Fruit fly (Drosophila melanogaster) whole organism, embryonic: ENCODE data around the gene CG2493.

Source experiments
- Blimp-1 ChIP-seq: fragments of 200-800 bp; sonication (Bioruptor generic); optimal IDR thresholded peaks from 3 replicates; lab custom pipeline; 2018; ENCODE audit warnings: missing biosample characterization, missing genetic modification characterization, mild to moderate bottlenecking, moderate library complexity, missing genetic modification reagents
- CG10147 ChIP-seq: fragments of 200-800 bp; sonication (Bioruptor generic); optimal IDR thresholded peaks from 2 replicates; lab custom pipeline; 2019; ENCODE audit warnings: missing biosample characterization, mild to moderate bottlenecking, missing genetic modification characterization, moderate library complexity
- CG10267 ChIP-seq: fragments of 200-800 bp; sonication (Bioruptor generic); optimal IDR thresholded peaks from 2 replicates; lab custom pipeline; 2018; ENCODE audit warnings: missing biosample characterization, mild to moderate bottlenecking, missing genetic modification characterization, moderate library complexity
- CG12942 ChIP-seq: fragments of 200-800 bp; sonication (Bioruptor generic); optimal IDR thresholded peaks from 3 replicates; lab custom pipeline; 2016; ENCODE audit warnings: missing biosample characterization, missing genetic modification characterization
- CG13624 ChIP-seq: fragments of 200-800 bp; sonication (Bioruptor generic); optimal IDR thresholded peaks from 2 replicates; lab custom pipeline; 2016; ENCODE audit warnings: missing biosample characterization, missing genetic modification characterization
- CG15696 ChIP-seq: fragments of 200-800 bp; sonication (Bioruptor generic); optimal IDR thresholded peaks from 2 replicates; lab custom pipeline; 2019; ENCODE audit warnings: missing biosample characterization, mild to moderate bottlenecking, missing genetic modification characterization, moderate library complexity
- CG32772 ChIP-seq: fragments of 200-800 bp; sonication (Bioruptor generic); IDR thresholded peaks from 2 replicates; pipeline ENCODE4 v1.3.6; 2022; ENCODE audit warnings: missing biosample characterization, missing genetic modification characterization
- CG3281 ChIP-seq: fragments of 200-800 bp; sonication (Bioruptor generic); optimal IDR thresholded peaks from 3 replicates; lab custom pipeline; 2017; ENCODE audit warnings: missing biosample characterization, mild to moderate bottlenecking, missing genetic modification characterization
- CG6254 ChIP-seq: fragments of 200-800 bp; sonication (Bioruptor generic); optimal IDR thresholded peaks from 3 replicates; lab custom pipeline; 2017; ENCODE audit warnings: mild to moderate bottlenecking, missing biosample characterization, missing genetic modification reagents, missing genetic modification characterization
- CG7839 ChIP-seq: fragments of 200-800 bp; sonication (Bioruptor generic); optimal IDR thresholded peaks from 3 replicates; lab custom pipeline; 2018; ENCODE audit warnings: missing biosample characterization, mild to moderate bottlenecking, missing genetic modification characterization, moderate library complexity
- CG7963 ChIP-seq: fragments of 200-800 bp; sonication (Bioruptor generic); IDR thresholded peaks from 3 replicates; pipeline ENCODE4 v1.3.6; 2022; ENCODE audit warnings: missing biosample characterization, missing genetic modification characterization; ENCODE audit not compliant: partially characterized antibody
- CG8388 ChIP-seq: fragments of 200-800 bp; sonication (Bioruptor generic); optimal IDR thresholded peaks from 2 replicates; lab custom pipeline; 2019; ENCODE audit warnings: missing biosample characterization, mild to moderate bottlenecking, missing genetic modification characterization, moderate library complexity
- Dp ChIP-seq: fragments of 200-800 bp; sonication (Bioruptor generic); optimal IDR thresholded peaks from 2 replicates; lab custom pipeline; 2018; ENCODE audit warnings: missing biosample characterization, mild to moderate bottlenecking, missing genetic modification characterization, moderate library complexity
- Gug ChIP-seq: fragments of 200-800 bp; sonication (Bioruptor generic); IDR thresholded peaks from 4 replicates; pipeline ENCODE4 v1.3.6; 2022; ENCODE audit warnings: missing biosample characterization, missing genetic modification characterization
- Hey ChIP-seq: fragments of 200-800 bp; sonication (Bioruptor generic); optimal IDR thresholded peaks from 3 replicates; lab custom pipeline; 2018; ENCODE audit warnings: missing biosample characterization, mild to moderate bottlenecking, missing genetic modification characterization
- Hmr ChIP-seq: fragments of 200-800 bp; sonication (Bioruptor generic); optimal IDR thresholded peaks from 3 replicates; lab custom pipeline; 2017; ENCODE audit warnings: mild to moderate bottlenecking, missing biosample characterization, missing genetic modification reagents, missing genetic modification characterization
- Kr ChIP-seq: fragments of 200-800 bp; sonication (Bioruptor generic); optimal IDR thresholded peaks from 2 replicates; lab custom pipeline; 2017; ENCODE audit warnings: missing biosample characterization, mild to moderate bottlenecking, missing genetic modification characterization
- Max ChIP-seq: fragments of 200-800 bp; sonication (Bioruptor generic); optimal IDR thresholded peaks from 2 replicates; lab custom pipeline; 2016; ENCODE audit warnings: missing biosample characterization, mild to moderate bottlenecking, missing genetic modification characterization
- Med ChIP-seq: fragments of 200-800 bp; sonication (Bioruptor generic); peaks from one replicate; lab custom pipeline; 2016; ENCODE audit warnings: missing biosample characterization, missing genetic modification characterization, mild to moderate bottlenecking, inconsistent platforms, moderate library complexity
- Myb ChIP-seq: fragments of 200-800 bp; sonication (Bioruptor generic); optimal IDR thresholded peaks from 2 replicates; lab custom pipeline; 2016; ENCODE audit warnings: missing biosample characterization, missing genetic modification characterization
- NC2β ChIP-seq: fragments of 200-800 bp; sonication (Bioruptor generic); optimal IDR thresholded peaks from 2 replicates; lab custom pipeline; 2016; ENCODE audit warnings: missing biosample characterization, missing genetic modification characterization
- NFAT ChIP-seq: fragments of 200-800 bp; sonication (Bioruptor generic); IDR thresholded peaks from 2 replicates; pipeline ENCODE4 v1.3.6; 2022; ENCODE audit warnings: missing biosample characterization, missing genetic modification characterization
- Opbp ChIP-seq: fragments of 200-800 bp; sonication (Bioruptor generic); IDR thresholded peaks from 3 replicates; pipeline ENCODE4 v1.3.6; 2022; ENCODE audit warnings: missing biosample characterization, missing genetic modification characterization; ENCODE audit not compliant: partially characterized antibody
- Sox102F ChIP-seq: fragments of 200-800 bp; sonication (Bioruptor generic); optimal IDR thresholded peaks from 2 replicates; lab custom pipeline; 2018; ENCODE audit warnings: missing biosample characterization, mild to moderate bottlenecking, missing genetic modification characterization, moderate library complexity
- TFAM ChIP-seq: fragments of 200-800 bp; sonication (Bioruptor generic); optimal IDR thresholded peaks from 2 replicates; lab custom pipeline; 2017; ENCODE audit warnings: missing biosample characterization, missing genetic modification characterization, inconsistent platforms
- Taf1 ChIP-seq: fragments of 200-800 bp; sonication (Bioruptor generic); IDR thresholded peaks from 2 replicates; pipeline ENCODE4 v1.3.6; 2022; ENCODE audit warnings: missing biosample characterization, missing genetic modification characterization
- ab ChIP-seq: fragments of 200-800 bp; sonication (Bioruptor generic); optimal IDR thresholded peaks from 2 replicates; lab custom pipeline; 2016; ENCODE audit warnings: missing biosample characterization, missing genetic modification characterization
- abd-A ChIP-seq: fragments of 200-800 bp; sonication (Bioruptor generic); optimal IDR thresholded peaks from 3 replicates; lab custom pipeline; 2019; ENCODE audit warnings: missing biosample characterization, mild to moderate bottlenecking, missing genetic modification characterization, moderate library complexity
- al ChIP-seq: fragments of 200-800 bp; sonication (Bioruptor generic); IDR thresholded peaks from 2 replicates; pipeline ENCODE4 v1.3.6; 2022; ENCODE audit warnings: missing biosample characterization, missing genetic modification characterization
- btn ChIP-seq: fragments of 200-800 bp; sonication (Bioruptor generic); optimal IDR thresholded peaks from 2 replicates; lab custom pipeline; 2016; ENCODE audit warnings: missing biosample characterization, missing genetic modification characterization
- crc ChIP-seq: fragments of 200-800 bp; sonication (Bioruptor generic); optimal IDR thresholded peaks from 2 replicates; lab custom pipeline; 2016; ENCODE audit warnings: missing biosample characterization, missing genetic modification characterization
- dan ChIP-seq: fragments of 200-800 bp; sonication (Bioruptor generic); IDR thresholded peaks from 2 replicates; pipeline ENCODE4 v1.3.6; 2022; ENCODE audit warnings: missing biosample characterization, missing genetic modification characterization
- dati ChIP-seq: fragments of 200-800 bp; sonication (Bioruptor generic); IDR thresholded peaks from 2 replicates; pipeline ENCODE4 v1.3.6; 2022; ENCODE audit warnings: missing biosample characterization, missing genetic modification characterization
- dysf ChIP-seq: fragments of 200-800 bp; sonication (Bioruptor generic); IDR thresholded peaks from 3 replicates; pipeline ENCODE4 v1.3.6; 2022; ENCODE audit warnings: missing biosample characterization, missing genetic modification characterization
- esg ChIP-seq: fragments of 200-800 bp; sonication (Bioruptor generic); conservative IDR thresholded peaks from 2 replicates; pipeline ENCODE4 v1.3.6; 2022; ENCODE audit warnings: missing biosample characterization, missing genetic modification characterization
- eyg ChIP-seq: fragments of 200-800 bp; sonication (Bioruptor generic); optimal IDR thresholded peaks from 3 replicates; lab custom pipeline; 2016; ENCODE audit warnings: missing biosample characterization, missing genetic modification characterization
- gsb-n ChIP-seq: fragments of 200-800 bp; sonication (Bioruptor generic); optimal IDR thresholded peaks from 3 replicates; lab custom pipeline; 2018; ENCODE audit warnings: missing biosample characterization, mild to moderate bottlenecking, missing genetic modification characterization
- ham ChIP-seq: fragments of 200-800 bp; sonication (Bioruptor generic); IDR thresholded peaks from 2 replicates; pipeline ENCODE4 v1.3.6; 2022; ENCODE audit warnings: missing biosample characterization, missing genetic modification characterization
- hbn ChIP-seq: fragments of 200-800 bp; sonication (Bioruptor generic); IDR thresholded peaks from 2 replicates; pipeline ENCODE4 v1.3.6; 2022; ENCODE audit warnings: missing biosample characterization, missing genetic modification characterization; ENCODE audit not compliant: partially characterized antibody
- jing ChIP-seq: fragments of 200-800 bp; sonication (Bioruptor generic); optimal IDR thresholded peaks from 2 replicates; lab custom pipeline; 2018; ENCODE audit warnings: missing biosample characterization, mild to moderate bottlenecking, missing genetic modification characterization
- nerfin-2 ChIP-seq: fragments of 200-800 bp; sonication (Bioruptor generic); IDR thresholded peaks from 2 replicates; pipeline ENCODE4 v1.3.6; 2022; ENCODE audit warnings: missing biosample characterization, missing genetic modification characterization; ENCODE audit not compliant: partially characterized antibody
- nmo ChIP-seq: fragments of 200-800 bp; sonication (Bioruptor generic); optimal IDR thresholded peaks from 2 replicates; lab custom pipeline; 2018; ENCODE audit warnings: missing biosample characterization, mild to moderate bottlenecking, missing genetic modification characterization, moderate library complexity
- oc ChIP-seq: fragments of 200-800 bp; sonication (Bioruptor generic); optimal IDR thresholded peaks from 2 replicates; lab custom pipeline; 2018; ENCODE audit warnings: missing biosample characterization, mild to moderate bottlenecking, missing genetic modification characterization, moderate library complexity
- pnt ChIP-seq: fragments of 200-800 bp; sonication (Bioruptor generic); optimal IDR thresholded peaks from 3 replicates; lab custom pipeline; 2016; ENCODE audit warnings: missing biosample characterization, missing genetic modification characterization
- row ChIP-seq: fragments of 200-800 bp; sonication (Bioruptor generic); IDR thresholded peaks from 3 replicates; pipeline ENCODE4 v1.3.6; 2022; ENCODE audit warnings: missing biosample characterization, missing genetic modification characterization
- shn ChIP-seq: fragments of 200-800 bp; sonication (Bioruptor generic); optimal IDR thresholded peaks from 3 replicates; lab custom pipeline; 2016; ENCODE audit warnings: missing biosample characterization, missing genetic modification characterization
- sisA ChIP-seq: fragments of 200-800 bp; sonication (Bioruptor generic); IDR thresholded peaks from 2 replicates; pipeline ENCODE4 v1.3.6; 2022; ENCODE audit warnings: missing biosample characterization, missing genetic modification characterization
- toy ChIP-seq: fragments of 200-800 bp; sonication (Bioruptor generic); IDR thresholded peaks from 2 replicates; pipeline ENCODE4 v1.3.6; 2022; ENCODE audit warnings: missing biosample characterization, missing genetic modification characterization
- tx ChIP-seq: fragments of 200-800 bp; sonication (Bioruptor generic); optimal IDR thresholded peaks from 2 replicates; lab custom pipeline; 2016; ENCODE audit warnings: missing biosample characterization, missing genetic modification characterization
- zen ChIP-seq: fragments of 200-800 bp; sonication (Bioruptor generic); optimal IDR thresholded peaks from 3 replicates; lab custom pipeline; 2018; ENCODE audit warnings: missing biosample characterization, mild to moderate bottlenecking, missing genetic modification characterization, moderate library complexity
- zen2 ChIP-seq: fragments of 200-800 bp; sonication (Bioruptor generic); IDR thresholded peaks from 3 replicates; pipeline ENCODE4 v1.3.6; 2022; ENCODE audit warnings: missing biosample characterization, missing genetic modification characterization; ENCODE audit not compliant: partially characterized antibody

CG2493 gene

dm6 chr2L:20463316-20463856 is at the start of gene CG2493:
Gene CG2493 (minus strand): TSS chr2L:20463444.
- no peak for TF ChIP-seq Kr (GFP tag; lab: Kevin White, UChicago)
- peak; percentile 23 for TF ChIP-seq CG6254 (GFP tag; lab: Kevin White, UChicago)
- TF ChIP-seq row (GFP tag; lab: Robert Waterston, UW) = 0 out of 3 replicates have a peak, but pooled peaks have one; percentile 11
- no peak for TF ChIP-seq oc
- peak; percentile 43 for TF ChIP-seq CG3281 (GFP tag; lab: Kevin White, UChicago)
- no peak for TF ChIP-seq ham (GFP tag; lab: Robert Waterston, UW)
- no peak for TF ChIP-seq jing (GFP tag; lab: Kevin White, UChicago)
- peak; percentile 82 for TF ChIP-seq CG10267 (tag; lab: Kevin White, UChicago)
- TF ChIP-seq nmo = peak; percentile 5
- peak; percentile 80 for TF ChIP-seq Dp
- no peak for TF ChIP-seq tx (GFP tag; lab: Kevin White, UChicago)
- TF ChIP-seq NC2β (GFP tag; lab: Kevin White, UChicago) = no peak
- peak; percentile 66 for TF ChIP-seq Myb (GFP tag; lab: Kevin White, UChicago)
- TF ChIP-seq CG12942 (GFP tag; lab: Kevin White, UChicago) = no peak
- TF ChIP-seq eyg (GFP tag; lab: Kevin White, UChicago) = no peak
- no peak for TF ChIP-seq shn (GFP tag; lab: Kevin White, UChicago)
- no peak for TF ChIP-seq Hmr (GFP tag; lab: Kevin White, UChicago)
- TF ChIP-seq pnt = no peak
- peak; percentile 20 for TF ChIP-seq CG13624 (GFP tag; lab: Kevin White, UChicago)
- TF ChIP-seq TFAM (GFP tag; lab: Kevin White, UChicago) = no peak
- no peak for TF ChIP-seq dati
- TF ChIP-seq Taf1 (GFP tag; lab: Robert Waterston, UW) = no peak
- no peak for TF ChIP-seq btn
- no peak for TF ChIP-seq CG7839 (tag; lab: Kevin White, UChicago)
- TF ChIP-seq Hey (tag; lab: Kevin White, UChicago) = no peak
- TF ChIP-seq abd-A (tag; lab: Kevin White, UChicago) = peak; percentile 2
- no peak for TF ChIP-seq CG32772 (GFP tag; lab: Robert Waterston, UW)
- peak; percentile 53 for TF ChIP-seq Med (GFP tag; lab: Kevin White, UChicago)
- TF ChIP-seq dysf (GFP tag; lab: Robert Waterston, UW) = no peak
- TF ChIP-seq toy (GFP tag; lab: Robert Waterston, UW) = no peak
- no peak for TF ChIP-seq hbn (GFP tag; lab: Robert Waterston, UW)
- TF ChIP-seq esg = no peak
- peak; percentile 47 for TF ChIP-seq Blimp-1 (GFP tag; lab: Kevin White, UChicago)
- no peak for TF ChIP-seq ab
- no peak for TF ChIP-seq crc
- TF ChIP-seq gsb-n = no peak
- TF ChIP-seq nerfin-2 (GFP tag; lab: Robert Waterston, UW) = no peak
- TF ChIP-seq Opbp (GFP tag; lab: Robert Waterston, UW) = no peak
- no peak for TF ChIP-seq Max (GFP tag; lab: Kevin White, UChicago)
- no peak for TF ChIP-seq CG10147 (GFP tag; lab: Kevin White, UChicago)
- TF ChIP-seq sisA = no peak
- TF ChIP-seq dan (GFP tag; lab: Robert Waterston, UW) = no peak
- TF ChIP-seq Gug = no peak
- TF ChIP-seq CG15696 (tag; lab: Kevin White, UChicago) = peak; percentile 26
- TF ChIP-seq zen (tag; lab: Kevin White, UChicago) = peak; percentile 26
- no peak for TF ChIP-seq CG7963
- TF ChIP-seq Sox102F (GFP tag; lab: Kevin White, UChicago) = no peak
- TF ChIP-seq NFAT = no peak; the same call in 1 of the 2 replicates
- TF ChIP-seq CG8388 = no peak
- no peak for TF ChIP-seq al (GFP tag; lab: Robert Waterston, UW)
- no peak for TF ChIP-seq zen2
